Fruit fly (Drosophila melanogaster): Measurements from ENCODE around the gene Snapin.

DNA sequence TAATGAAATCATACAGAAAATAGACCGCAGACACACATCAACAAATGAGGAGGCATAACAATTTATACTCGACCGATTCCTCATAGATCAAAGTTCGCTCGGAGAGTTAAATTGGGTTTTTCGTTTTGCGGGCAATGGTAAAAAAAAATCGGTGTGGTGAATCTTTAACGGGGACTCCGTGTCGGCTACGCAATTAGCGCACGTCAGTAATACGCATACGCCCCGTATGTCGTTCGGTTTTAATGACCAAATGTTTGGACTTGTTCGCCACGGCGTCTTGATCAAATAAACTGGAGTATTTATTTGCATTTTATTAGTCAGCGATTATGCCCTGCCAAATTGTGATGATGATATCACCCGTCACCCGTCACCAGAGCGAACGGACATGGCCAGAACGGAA lies 28.7 kb downstream of the Snapin start:
- TF ChIP-seq CG8478 (optimal IDR thresholded peaks at IDR 0.05) (no peak), CTCF (optimal IDR thresholded peaks at IDR 0.05) (no peak)
